Worm (Caenorhabditis elegans) whole organism, late embryonic: ENCODE data around the gene Y37E11B.2.

Experiments
- C08G9.2 ChIP-seq: sonication (generic microtip); optimal IDR thresholded peaks from 2 replicates; lab custom pipeline; 2016; ENCODE audit warnings: mild to moderate bottlenecking, missing genetic modification characterization, moderate library complexity, missing compliant biosample characterization
- C38D4.7 ChIP-seq: fragments of 200-800 bp; sonication (Bioruptor generic); optimal IDR thresholded peaks from 2 replicates; lab custom pipeline; 2018; ENCODE audit warnings: mild to moderate bottlenecking, missing genetic modification characterization, moderate library complexity, missing compliant biosample characterization
- F13H6.1 ChIP-seq: sonication (generic microtip); optimal IDR thresholded peaks from 2 replicates; lab custom pipeline; 2016; ENCODE audit warnings: missing genetic modification characterization, missing compliant biosample characterization
- K02D7.2 ChIP-seq: sonication (generic microtip); optimal IDR thresholded peaks from 2 replicates; lab custom pipeline; 2017; ENCODE audit warnings: mild to moderate bottlenecking, missing genetic modification characterization, missing compliant biosample characterization
- T23F11.4 ChIP-seq: fragments of 200-800 bp; sonication (Bioruptor generic); optimal IDR thresholded peaks from 2 replicates; lab custom pipeline; 2018; ENCODE audit warnings: mild to moderate bottlenecking, missing genetic modification characterization, missing compliant biosample characterization
- Y22D7AL.16 ChIP-seq: sonication (generic microtip); optimal IDR thresholded peaks from 2 replicates; lab custom pipeline; 2016; ENCODE audit warnings: missing genetic modification characterization, missing compliant biosample characterization
- ahr-1 ChIP-seq: sonication (generic microtip); optimal IDR thresholded peaks from 2 replicates; lab custom pipeline; 2016; ENCODE audit warnings: missing genetic modification characterization, missing compliant biosample characterization
- ceh-14 ChIP-seq: sonication (generic microtip); optimal IDR thresholded peaks from 2 replicates; lab custom pipeline; 2016; ENCODE audit warnings: missing genotype, missing genetic modification characterization, missing compliant biosample characterization
- ceh-19 ChIP-seq: fragments of 200-800 bp; sonication (Bioruptor generic); optimal IDR thresholded peaks from 2 replicates; lab custom pipeline; 2018; ENCODE audit warnings: mild to moderate bottlenecking, missing genetic modification characterization, missing compliant biosample characterization
- ceh-22 ChIP-seq: sonication (generic microtip); optimal IDR thresholded peaks from 2 replicates; lab custom pipeline; 2017; ENCODE audit warnings: missing biosample characterization, missing genetic modification characterization
- ceh-24 ChIP-seq: sonication (generic microtip); optimal IDR thresholded peaks from 2 replicates; lab custom pipeline; 2016; ENCODE audit warnings: mild to moderate bottlenecking, missing genetic modification characterization, missing compliant biosample characterization
- ceh-30 ChIP-seq: fragments of 150-350 bp; optimal IDR thresholded peaks from 2 replicates; lab custom pipeline; 2014; ENCODE audit warnings: missing biosample characterization, missing genetic modification characterization
- ceh-31 ChIP-seq: sonication (generic microtip); optimal IDR thresholded peaks from 2 replicates; lab custom pipeline; 2016; ENCODE audit warnings: missing genetic modification characterization, missing compliant biosample characterization
- ceh-34 ChIP-seq: sonication (generic microtip); optimal IDR thresholded peaks from 2 replicates; lab custom pipeline; 2016; ENCODE audit warnings: mild to moderate bottlenecking, missing genetic modification characterization, missing compliant biosample characterization
- ceh-48 ChIP-seq: sonication (generic microtip); optimal IDR thresholded peaks from 2 replicates; lab custom pipeline; 2016; ENCODE audit warnings: missing genetic modification characterization, inconsistent platforms, missing compliant biosample characterization
- che-1 ChIP-seq: sonication (generic microtip); optimal IDR thresholded peaks from 2 replicates; lab custom pipeline; 2016; ENCODE audit warnings: mild to moderate bottlenecking, missing genetic modification characterization, missing compliant biosample characterization
- dmd-4 ChIP-seq: sonication (generic microtip); optimal IDR thresholded peaks from 2 replicates; lab custom pipeline; 2016; ENCODE audit warnings: borderline replicate concordance, missing genetic modification characterization, missing compliant biosample characterization
- elt-4 ChIP-seq: sonication (generic microtip); optimal IDR thresholded peaks from 2 replicates; lab custom pipeline; 2016; ENCODE audit warnings: missing genetic modification characterization, missing compliant biosample characterization
- fax-1 ChIP-seq: sonication (generic microtip); optimal IDR thresholded peaks from 2 replicates; lab custom pipeline; 2016; ENCODE audit warnings: missing genotype, missing genetic modification characterization, missing compliant biosample characterization
- fkh-10 ChIP-seq: fragments of 150-350 bp; optimal IDR thresholded peaks from 2 replicates; lab custom pipeline; 2014; ENCODE audit warnings: missing biosample characterization, missing genetic modification reagents, missing genetic modification characterization
- gmeb-2 ChIP-seq: sonication (generic microtip); optimal IDR thresholded peaks from 2 replicates; lab custom pipeline; 2016; ENCODE audit warnings: missing genetic modification characterization, inconsistent platforms, missing compliant biosample characterization
- hlh-13 ChIP-seq: fragments of 200-800 bp; sonication (Bioruptor generic); optimal IDR thresholded peaks from 2 replicates; lab custom pipeline; 2018; ENCODE audit warnings: mild to moderate bottlenecking, missing genetic modification characterization, missing compliant biosample characterization
- madf-2 ChIP-seq: sonication (generic microtip); optimal IDR thresholded peaks from 2 replicates; lab custom pipeline; 2017; ENCODE audit warnings: missing genetic modification characterization, missing compliant biosample characterization
- nfya-1 ChIP-seq: sonication (generic microtip); optimal IDR thresholded peaks from 2 replicates; lab custom pipeline; 2017; ENCODE audit warnings: missing genetic modification characterization, mild to moderate bottlenecking, missing compliant biosample characterization, antibody characterized with exemption, moderate library complexity
- nhr-11 ChIP-seq: fragments of 150-350 bp; optimal IDR thresholded peaks from 2 replicates; lab custom pipeline; 2014; ENCODE audit warnings: missing biosample characterization, missing genetic modification characterization
- npax-4 ChIP-seq: sonication (generic microtip); optimal IDR thresholded peaks from 2 replicates; lab custom pipeline; 2016; ENCODE audit warnings: missing genetic modification characterization, missing compliant biosample characterization
- pax-1 ChIP-seq: fragments of 150-350 bp; optimal IDR thresholded peaks from 2 replicates; lab custom pipeline; 2014; ENCODE audit warnings: missing biosample characterization, missing genetic modification characterization
- pqm-1 ChIP-seq: sonication (generic microtip); optimal IDR thresholded peaks from 2 replicates; lab custom pipeline; 2016; ENCODE audit warnings: missing genetic modification characterization, missing compliant biosample characterization
- sox-4 ChIP-seq: sonication (generic microtip); optimal IDR thresholded peaks from 2 replicates; lab custom pipeline; 2017; ENCODE audit warnings: mild to moderate bottlenecking, missing genetic modification characterization, inconsistent platforms, missing compliant biosample characterization
- syd-9 ChIP-seq: sonication (generic microtip); optimal IDR thresholded peaks from 2 replicates; lab custom pipeline; 2016; ENCODE audit warnings: mild to moderate bottlenecking, missing genetic modification characterization, moderate library complexity, missing compliant biosample characterization
- tbx-2 ChIP-seq: sonication (generic microtip); optimal IDR thresholded peaks from 2 replicates; lab custom pipeline; 2016; ENCODE audit warnings: missing genetic modification characterization, missing compliant biosample characterization
- tbx-7 ChIP-seq: sonication (generic microtip); optimal IDR thresholded peaks from 2 replicates; lab custom pipeline; 2016; ENCODE audit warnings: missing genotype, missing genetic modification characterization, missing compliant biosample characterization
- ttx-3 ChIP-seq: sonication (generic microtip); optimal IDR thresholded peaks from 2 replicates; lab custom pipeline; 2016; ENCODE audit warnings: missing genetic modification reagents, missing genetic modification characterization, missing compliant biosample characterization
- unc-55 ChIP-seq: sonication (generic microtip); optimal IDR thresholded peaks from 2 replicates; lab custom pipeline; 2017; ENCODE audit warnings: missing biosample characterization, missing genetic modification reagents, missing genetic modification characterization
- zip-5 ChIP-seq: sonication (generic microtip); optimal IDR thresholded peaks from 2 replicates; lab custom pipeline; 2016; ENCODE audit warnings: missing genetic modification characterization, missing compliant biosample characterization
- ztf-16 ChIP-seq: sonication (generic microtip); optimal IDR thresholded peaks from 2 replicates; lab custom pipeline; 2017; ENCODE audit warnings: missing genetic modification characterization, missing compliant biosample characterization

The Y37E11B.2 gene

DNA sequence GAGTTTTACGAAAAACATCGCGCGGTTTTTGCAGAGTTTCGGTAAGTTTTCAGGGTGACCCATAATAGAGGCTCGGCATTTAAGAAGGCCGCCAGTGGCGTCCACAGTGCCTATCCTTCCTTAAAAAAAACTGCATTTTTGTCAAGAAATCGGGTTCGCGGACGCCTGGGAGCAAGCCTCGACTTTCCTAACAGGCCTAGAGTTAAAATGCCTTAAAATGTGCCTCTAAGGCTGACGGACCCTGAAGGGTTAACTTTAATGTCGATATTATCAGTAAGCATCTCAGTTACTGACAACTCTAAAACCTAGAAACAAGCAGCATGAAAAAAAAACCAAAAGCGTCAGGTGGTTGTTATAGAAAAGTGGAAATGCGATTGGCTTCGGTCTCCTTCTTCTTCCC is 19.1 kb upstream of the Y37E11B.2 start:
- TF ChIP-seq ceh-14 (tag; lab: Kevin White, UChicago), result no peak
- no peak for TF ChIP-seq ceh-48 (tag; lab: Kevin White, UChicago)
- no peak for TF ChIP-seq tbx-7 (tag; lab: Kevin White, UChicago)
- no peak for TF ChIP-seq ztf-16 (tag; lab: Kevin White, UChicago)
- TF ChIP-seq dmd-4 (tag; lab: Kevin White, UChicago), result no peak
- no peak for TF ChIP-seq Y22D7AL.16 (tag; lab: Kevin White, UChicago)
- TF ChIP-seq pax-1 (tag; lab: Kevin White, UChicago), result no peak
- TF ChIP-seq ceh-24 (tag; lab: Kevin White, UChicago), result no peak
- TF ChIP-seq T23F11.4, result no peak
- no peak for TF ChIP-seq hlh-13 (GFP tag; lab: Kevin White, UChicago)
- no peak for TF ChIP-seq ceh-30 (tag; lab: Kevin White, UChicago)

DNA sequence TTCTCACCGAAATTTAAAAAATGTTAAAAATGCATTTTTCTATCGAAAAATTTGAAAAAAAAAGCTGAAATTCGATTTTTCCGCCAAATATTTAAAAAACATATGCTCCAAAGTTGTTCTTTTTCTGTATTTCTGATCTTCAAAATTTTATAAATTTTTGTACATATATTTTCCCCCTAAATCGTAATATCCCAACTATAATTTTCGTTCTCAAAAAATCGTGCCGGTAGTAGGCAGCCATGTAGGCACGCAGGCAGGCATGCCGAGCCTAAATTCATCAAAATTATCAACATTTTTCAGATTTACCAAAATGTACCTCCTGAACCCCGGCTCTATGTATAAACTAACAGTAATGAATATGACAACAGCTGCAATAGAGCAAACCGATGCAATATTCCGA is 13.4 kb upstream of the Y37E11B.2 start, which contains the start of gene sre-5:
Gene sre-5, plus strand, starts transcription at position 301 of the 400 bp plus-strand sequence.
- no peak for TF ChIP-seq fkh-10
- no peak for TF ChIP-seq C08G9.2 (tag; lab: Kevin White, UChicago)
- TF ChIP-seq, all 69 proteins: peak for 0

DNA sequence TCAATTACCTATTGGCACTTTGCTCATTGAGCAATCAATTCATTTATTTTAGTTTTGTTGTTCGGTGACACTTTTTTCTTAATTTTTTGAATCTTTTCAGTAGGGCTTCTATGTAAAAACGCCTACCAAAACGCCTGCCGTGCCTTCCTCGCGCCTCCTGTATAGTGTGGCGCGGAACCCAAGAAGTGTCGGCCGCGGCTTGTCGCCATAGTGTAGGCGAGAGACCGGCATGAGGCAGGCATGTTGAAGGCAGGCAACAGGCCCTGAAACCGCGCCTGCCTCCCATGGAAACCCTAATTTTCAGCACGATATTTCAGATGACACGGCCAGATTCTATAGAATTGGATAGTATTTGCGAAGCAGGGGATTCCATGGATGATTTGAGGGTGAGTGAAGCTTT is 9.6 kb upstream of the Y37E11B.2 start, which contains the start of gene otpl-1:
Gene otpl-1, plus strand, starts transcription at position 372 of the 400 bp plus-strand sequence.
- no peak for TF ChIP-seq npax-4 (tag; lab: Kevin White, UChicago)

DNA sequence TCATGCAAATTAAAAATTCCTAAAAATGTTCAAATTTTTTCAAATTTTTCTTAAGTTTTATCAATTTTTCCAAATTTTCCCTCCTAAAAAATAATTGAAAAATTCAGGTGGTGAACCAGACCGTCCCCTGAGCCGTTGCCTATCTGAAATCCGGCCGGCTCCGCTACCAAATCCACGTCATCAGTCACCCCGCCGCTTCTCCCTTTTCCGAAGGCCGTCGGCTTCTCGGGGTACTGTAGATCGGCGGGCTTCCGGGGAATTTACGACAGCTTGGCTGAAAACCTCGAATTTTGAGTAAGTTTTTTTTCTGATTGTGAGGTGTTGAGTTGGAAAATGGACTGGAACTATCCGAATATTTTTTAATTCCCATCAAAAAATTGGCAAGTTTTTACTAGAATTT is 7.6 kb upstream of the Y37E11B.2 start:
- TF ChIP-seq che-1 (tag; lab: Kevin White, UChicago) (no peak), nhr-11 (tag; lab: Kevin White, UChicago) (no peak), C38D4.7 (GFP tag; lab: Kevin White, UChicago) (no peak), elt-4 (tag; lab: Kevin White, UChicago) (no peak), ttx-3 (tag; lab: Kevin White, UChicago) (no peak), sox-4 (no peak), ceh-19 (GFP tag; lab: Kevin White, UChicago) (no peak), F13H6.1 (tag; lab: Kevin White, UChicago) (no peak), gmeb-2 (tag; lab: Kevin White, UChicago) (no peak), tbx-7 (tag; lab: Kevin White, UChicago) (no peak), unc-55 (GFP tag; lab: Kevin White, UChicago) (no peak), pqm-1 (no peak), syd-9 (no peak), ceh-31 (no peak), zip-5 (no peak), Y22D7AL.16 (tag; lab: Kevin White, UChicago) (no peak)

DNA sequence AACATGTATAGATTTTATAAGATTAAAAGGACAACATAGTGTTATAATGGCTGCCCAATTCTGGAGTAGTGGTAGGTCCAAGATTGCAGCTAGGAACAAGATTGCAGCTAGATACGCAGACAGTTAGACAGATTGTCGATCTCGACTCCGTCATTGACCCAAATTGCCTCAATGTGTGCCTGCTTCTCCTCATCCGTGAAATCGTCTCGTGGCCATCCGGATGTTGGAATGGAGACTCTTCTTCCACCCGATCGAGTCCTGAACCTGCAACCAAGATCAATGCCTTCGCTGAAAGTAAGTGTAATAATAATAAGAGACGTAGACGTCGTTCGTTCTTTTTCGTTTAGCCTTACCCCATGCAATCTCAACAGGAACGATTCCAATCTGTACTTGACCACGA is 412 bp downstream of the Y37E11B.2 start:
- TF ChIP-seq tbx-2 (tag; lab: Kevin White, UChicago), result no peak
- TF ChIP-seq madf-2 (tag; lab: Kevin White, UChicago), result no peak
- TF ChIP-seq Y22D7AL.16 (tag; lab: Kevin White, UChicago), result no peak
- TF ChIP-seq K02D7.2 (tag; lab: Kevin White, UChicago), result no peak
- TF ChIP-seq pax-1 (tag; lab: Kevin White, UChicago), result no peak
- no peak for TF ChIP-seq ahr-1 (tag; lab: Kevin White, UChicago)
- TF ChIP-seq ceh-24 (tag; lab: Kevin White, UChicago), result no peak
- no peak for TF ChIP-seq fax-1 (tag; lab: Kevin White, UChicago)
- no peak for TF ChIP-seq ceh-34
- TF ChIP-seq ceh-22 (tag; lab: Kevin White, UChicago), result no peak
- TF ChIP-seq nfya-1 (tag; lab: Kevin White, UChicago), result no peak
- TF ChIP-seq ceh-30 (tag; lab: Kevin White, UChicago), result no peak
- no peak for TF ChIP-seq gmeb-2 (tag; lab: Kevin White, UChicago)
- TF ChIP-seq, all 69 proteins: peak for 0
